Fruit fly (Drosophila melanogaster): ENCODE data around the gene CG34276.

CG34276 gene

DNA sequence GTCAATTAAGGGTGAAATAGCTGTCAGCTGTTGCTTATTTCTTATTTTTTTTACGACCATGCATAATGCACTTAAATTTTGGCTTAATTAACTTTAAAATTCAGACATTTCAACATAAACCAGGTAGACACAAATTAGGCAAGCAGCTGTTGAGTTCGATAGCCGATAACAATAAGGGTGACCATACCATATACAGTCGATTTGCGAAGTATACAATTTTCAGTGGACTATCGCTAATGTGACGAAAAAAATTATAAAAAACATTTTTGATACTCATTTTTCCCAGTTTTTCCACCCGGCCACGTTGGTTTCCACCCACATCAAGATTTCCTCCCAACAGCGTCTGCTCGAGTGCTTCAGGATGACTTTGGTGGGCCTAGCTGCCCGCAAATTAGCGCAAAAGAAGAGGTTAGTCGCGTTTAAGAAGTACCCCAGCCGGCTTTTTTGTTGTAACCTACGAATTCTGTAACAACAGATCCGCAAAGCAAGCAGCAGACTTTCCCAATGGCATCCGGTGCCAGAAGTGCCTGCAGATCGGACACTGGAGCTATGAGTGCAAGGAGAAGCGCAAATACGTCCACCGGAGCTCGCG, 38.4 kb downstream of the CG34276 start, which contains the start of the genes CG4287 and CG5516:
Gene CG4287, minus strand, starts transcription at position 178 of the 592 bp plus-strand sequence.
Gene CG5516, plus strand, starts transcription at position 195 of the 592 bp plus-strand sequence.
- TF ChIP-seq ttk (optimal IDR thresholded peaks at IDR 0.05): no peak
- TF ChIP-seq psq (optimal IDR thresholded peaks at IDR 0.05): no peak

DNA sequence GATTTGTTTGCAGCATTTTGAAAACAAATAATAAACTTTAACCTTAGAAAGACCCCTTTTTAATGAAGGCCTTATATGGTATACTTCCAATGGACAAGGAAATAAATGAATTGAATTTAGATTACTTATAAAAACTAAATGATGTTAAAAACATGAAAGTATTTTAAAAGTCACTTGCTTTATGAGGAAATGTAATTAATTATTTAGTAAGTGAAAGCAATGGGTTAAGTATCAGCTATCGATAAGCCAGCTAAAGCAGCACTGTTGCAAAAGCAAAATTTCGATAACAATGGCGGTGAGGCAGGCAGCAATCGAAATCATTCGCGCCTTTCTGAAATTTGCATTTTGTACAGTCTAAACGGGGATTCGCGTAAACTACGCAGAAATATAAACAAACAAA, 39.7 kb downstream of the CG34276 start, which contains the start of the genes CG32856 and Rbf2:
Gene CG32856, minus strand, starts transcription at position 183 of the 400 bp plus-strand sequence.
Gene Rbf2, plus strand, starts transcription at position 278 of the 400 bp plus-strand sequence.
- no peak for TF ChIP-seq ttk (optimal IDR thresholded peaks at IDR 0.05)
- TF ChIP-seq psq (optimal IDR thresholded peaks at IDR 0.05): no peak
- TF ChIP-seq insv (optimal IDR thresholded peaks at IDR 0.05): no peak
- TF ChIP-seq Sin3A (optimal IDR thresholded peaks at IDR 0.05): no peak
- TF ChIP-seq h (optimal IDR thresholded peaks at IDR 0.05): no peak
- no peak for TF ChIP-seq Myc (optimal IDR thresholded peaks at IDR 0.05)

DNA sequence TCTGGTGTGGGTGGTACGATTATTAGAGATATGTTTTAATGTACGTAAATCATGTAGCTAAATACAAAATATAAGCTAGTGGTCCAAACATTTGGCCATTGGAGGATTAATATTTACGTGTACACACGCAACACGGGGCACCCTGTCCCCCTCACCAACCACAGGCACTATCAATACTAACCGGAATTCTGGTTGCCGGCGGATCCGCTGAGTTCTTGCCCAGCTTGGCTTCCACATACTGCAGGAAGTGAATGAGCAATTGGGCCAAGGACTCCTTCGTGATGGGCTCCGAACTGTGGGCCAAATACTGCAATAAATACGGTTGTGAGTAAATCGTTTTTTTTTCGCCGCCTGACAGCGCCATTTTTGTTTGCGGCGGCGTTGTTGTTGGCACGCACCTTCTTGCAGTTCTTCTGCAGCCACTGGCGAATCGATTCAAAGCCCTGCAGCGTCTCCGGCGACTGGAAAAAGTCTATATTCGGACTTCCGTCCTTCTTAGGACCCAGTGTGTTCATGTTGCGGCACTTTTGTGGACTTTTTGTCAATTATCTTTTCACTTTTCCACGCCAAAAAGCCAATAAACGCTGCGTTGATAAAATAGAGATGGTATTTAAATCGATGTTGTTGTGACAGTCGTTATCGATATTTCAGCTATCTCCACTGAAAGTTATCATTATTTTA, 47.0 kb downstream of the CG34276 start, which contains the start of gene mor:
Gene mor, minus strand, starts transcription at position 616 of the 681 bp plus-strand sequence.
- no peak for TF ChIP-seq Myc (optimal IDR thresholded peaks at IDR 0.05)
- no peak for TF ChIP-seq insv (optimal IDR thresholded peaks at IDR 0.05)
- no peak for TF ChIP-seq psq (optimal IDR thresholded peaks at IDR 0.05)
- TF ChIP-seq ttk (optimal IDR thresholded peaks at IDR 0.05): no peak
- TF ChIP-seq Sin3A (optimal IDR thresholded peaks at IDR 0.05): no peak
- no peak for TF ChIP-seq h (optimal IDR thresholded peaks at IDR 0.05)

DNA sequence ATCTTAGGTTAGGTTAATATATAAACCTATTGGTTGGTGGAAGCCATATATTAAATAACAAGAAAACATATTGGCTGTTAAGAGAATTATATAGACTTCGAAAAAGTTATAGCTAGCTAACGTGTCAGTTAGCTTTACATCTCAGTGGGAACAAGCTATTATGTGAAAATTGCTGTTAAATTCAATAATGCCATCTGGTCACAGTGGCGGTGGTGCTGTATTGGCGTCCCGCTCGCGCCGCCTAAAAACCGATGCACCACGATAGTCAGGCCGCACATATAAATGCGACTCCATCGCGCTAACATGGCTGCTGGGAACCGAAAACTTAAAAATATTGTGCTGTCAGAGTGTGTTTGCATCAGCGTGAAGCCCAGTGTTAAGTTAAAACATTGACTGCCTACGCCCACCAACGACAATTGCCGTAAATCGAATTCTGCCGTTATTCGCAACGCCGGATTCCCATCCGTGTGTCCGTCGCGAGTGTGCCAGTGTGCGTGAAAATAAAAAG, 47.6 kb downstream of the CG34276 start, which contains the start of gene Hel89B:
Gene Hel89B, plus strand, starts transcription at position 320 of the 508 bp plus-strand sequence.
- TF ChIP-seq h (optimal IDR thresholded peaks at IDR 0.05) (no peak), Myc (optimal IDR thresholded peaks at IDR 0.05) (no peak), Sin3A (optimal IDR thresholded peaks at IDR 0.05) (no peak), insv (optimal IDR thresholded peaks at IDR 0.05) (no peak), psq (optimal IDR thresholded peaks at IDR 0.05) (no peak), ttk (optimal IDR thresholded peaks at IDR 0.05) (no peak)

DNA sequence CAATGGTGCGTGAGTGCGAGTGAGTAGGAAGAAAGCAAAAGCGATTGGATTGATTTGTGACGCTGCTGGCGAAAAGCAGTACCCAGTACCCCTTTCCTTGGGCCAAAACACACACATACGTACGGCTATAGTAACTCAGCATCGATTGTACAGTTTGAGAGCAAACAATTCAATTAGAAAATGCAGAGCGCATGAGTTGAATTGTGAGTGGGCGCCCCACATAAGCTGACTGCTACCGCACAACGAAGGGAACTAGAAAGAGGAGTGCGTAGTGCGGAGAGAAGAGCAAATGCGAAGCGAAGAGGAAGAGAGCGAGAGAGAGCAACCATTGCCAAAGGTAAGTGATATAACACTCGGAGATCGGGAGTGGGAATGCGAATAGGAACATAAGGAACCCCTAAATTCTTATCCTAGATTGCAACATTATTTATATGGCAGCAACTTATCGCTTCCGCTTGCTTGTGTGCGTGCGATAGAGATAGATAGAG, 48.1 kb downstream of the CG34276 start:
- no peak for TF ChIP-seq insv (optimal IDR thresholded peaks at IDR 0.05)
- TF ChIP-seq ttk (optimal IDR thresholded peaks at IDR 0.05): no peak

DNA sequence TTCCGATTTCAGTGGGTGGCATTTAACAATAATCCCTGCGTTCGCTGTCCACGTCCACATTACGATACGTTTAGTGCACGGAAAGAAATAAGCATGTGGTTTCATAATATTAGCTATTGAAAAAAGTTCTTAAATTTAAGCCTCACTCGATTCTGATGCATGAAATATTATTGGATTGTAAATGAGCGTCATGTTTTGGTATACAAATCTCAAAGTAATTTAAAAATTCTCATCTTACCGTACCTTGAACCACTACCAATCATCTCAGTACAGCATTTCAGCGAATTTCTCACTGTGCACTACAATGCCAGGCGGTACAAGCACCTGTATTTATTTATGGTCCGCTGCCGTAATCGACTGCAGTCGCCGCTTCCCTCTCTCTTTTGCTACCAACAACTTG, 48.8 kb downstream of the CG34276 start:
- TF ChIP-seq Sin3A (optimal IDR thresholded peaks at IDR 0.05) (no peak), psq (optimal IDR thresholded peaks at IDR 0.05) (no peak), ttk (optimal IDR thresholded peaks at IDR 0.05) (peak; percentile 30), insv (optimal IDR thresholded peaks at IDR 0.05) (no peak)

DNA sequence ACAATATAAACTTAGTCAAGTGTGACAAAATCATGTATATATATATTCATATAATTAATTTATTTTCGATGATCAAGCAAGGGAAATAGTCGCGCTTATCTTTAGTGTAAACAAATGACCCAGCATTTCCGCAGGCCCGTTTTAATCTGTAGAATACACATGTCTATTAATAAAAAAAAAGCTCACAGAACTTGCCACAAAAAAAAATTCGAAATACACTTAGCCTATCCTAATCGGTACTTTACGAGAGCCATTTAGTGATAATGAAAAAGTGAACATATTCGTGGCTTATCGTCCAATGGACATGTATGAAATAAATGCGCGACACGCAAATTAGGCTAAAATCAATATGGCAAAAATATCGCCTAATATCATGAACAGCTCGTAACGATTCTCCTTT, 49.7 kb downstream of the CG34276 start:
- TF ChIP-seq insv (optimal IDR thresholded peaks at IDR 0.05) (no peak), psq (optimal IDR thresholded peaks at IDR 0.05) (no peak), ttk (optimal IDR thresholded peaks at IDR 0.05) (no peak), h (optimal IDR thresholded peaks at IDR 0.05) (no peak), Sin3A (optimal IDR thresholded peaks at IDR 0.05) (no peak), Myc (optimal IDR thresholded peaks at IDR 0.05) (no peak)
